Worm (Caenorhabditis elegans): ENCODE measurements around the gene F52C12.2.

- TF ChIP-seq mab-5 (tag; optimal IDR thresholded peaks at IDR 0.05) (no peak), unc-62 (GFP tag; optimal IDR thresholded peaks at IDR 0.05) (no peak), elt-3 (tag; optimal IDR thresholded peaks at IDR 0.05) (no peak), elt-1 (tag; optimal IDR thresholded peaks at IDR 0.05; ENCODE audit: borderline replicate concordance, insufficient read depth) (no peak), blmp-1 (tag; optimal IDR thresholded peaks at IDR 0.05) (no peak), bed-3 (GFP tag; optimal IDR thresholded peaks at IDR 0.05) (no peak), unc-39 (tag; optimal IDR thresholded peaks at IDR 0.05) (no peak), ham-2 (GFP tag; optimal IDR thresholded peaks at IDR 0.05) (no peak), pha-4 (tag; optimal IDR thresholded peaks at IDR 0.05) (no peak)
These were observed 49.2 kb upstream of the F52C12.2 start for ce11 chrIV:1904072-1904671.
